Worm (Caenorhabditis elegans): ENCODE data around the gene irld-38.

The irld-38 gene

DNA sequence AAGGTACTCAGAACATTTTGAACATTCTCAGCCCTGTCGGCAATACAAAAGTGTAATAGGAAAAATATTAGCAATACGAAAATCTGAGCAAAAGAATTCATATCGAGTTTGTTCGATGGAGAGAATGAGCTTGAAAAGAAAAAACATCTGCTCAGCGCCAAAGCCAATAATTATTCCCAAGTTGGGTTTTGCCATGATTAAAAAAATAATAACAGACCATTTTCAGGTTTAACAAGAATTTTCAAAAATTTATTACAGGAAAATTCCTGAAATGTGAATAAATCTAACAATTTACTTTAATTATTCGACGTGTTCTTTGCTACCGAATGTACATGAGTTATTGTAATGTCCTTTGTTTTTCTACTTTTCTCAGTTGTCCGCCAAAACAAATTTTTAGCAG lies at the start of gene irld-38:
irld-38 (minus strand) TSS at position 101 of the 400 bp plus-strand sequence.
- TF ChIP-seq ama-1 (optimal IDR thresholded peaks at IDR 0.05) (no peak), fkh-2 (tag; optimal IDR thresholded peaks at IDR 0.05) (no peak), mml-1 (tag; optimal IDR thresholded peaks at IDR 0.05) (no peak), ceh-9 (tag; optimal IDR thresholded peaks at IDR 0.05) (no peak), eor-1 (tag; optimal IDR thresholded peaks at IDR 0.05) (no peak), lin-15B (tag; optimal IDR thresholded peaks at IDR 0.05) (no peak), egl-27 (tag; optimal IDR thresholded peaks at IDR 0.05) (no peak), hmg-11 (tag; optimal IDR thresholded peaks at IDR 0.05) (no peak)

- TF ChIP-seq fos-1 (tag; optimal IDR thresholded peaks at IDR 0.05): no peak
- no peak for TF ChIP-seq lin-15B (tag; optimal IDR thresholded peaks at IDR 0.05)
- TF ChIP-seq nhr-11 (tag; optimal IDR thresholded peaks at IDR 0.05): no peak
- TF ChIP-seq elt-2 (tag; optimal IDR thresholded peaks at IDR 0.05): no peak
- no peak for TF ChIP-seq ZK546.5 (tag; optimal IDR thresholded peaks at IDR 0.05)
- no peak for TF ChIP-seq zag-1 (tag; optimal IDR thresholded peaks at IDR 0.05)
- no peak for TF ChIP-seq mml-1 (tag; optimal IDR thresholded peaks at IDR 0.05)
- no peak for TF ChIP-seq nhr-28 (tag; optimal IDR thresholded peaks at IDR 0.05)
- no peak for TF ChIP-seq eor-1 (tag; optimal IDR thresholded peaks at IDR 0.05)
- TF ChIP-seq lin-39 (tag; optimal IDR thresholded peaks at IDR 0.05): no peak
- TF ChIP-seq unc-39 (tag; optimal IDR thresholded peaks at IDR 0.05): no peak
- TF ChIP-seq R02D3.7 (tag; optimal IDR thresholded peaks at IDR 0.05): no peak
- TF ChIP-seq nhr-237 (tag; optimal IDR thresholded peaks at IDR 0.05): no peak
- no peak for TF ChIP-seq nhr-76 (tag; optimal IDR thresholded peaks at IDR 0.05)
- no peak for TF ChIP-seq egl-27 (tag; optimal IDR thresholded peaks at IDR 0.05)
- TF ChIP-seq ztf-11 (tag; optimal IDR thresholded peaks at IDR 0.05): no peak
- no peak for TF ChIP-seq ztf-4 (tag; optimal IDR thresholded peaks at IDR 0.05)
- no peak for TF ChIP-seq jun-1 (tag; optimal IDR thresholded peaks at IDR 0.05)
- no peak for TF ChIP-seq nhr-23 (tag; optimal IDR thresholded peaks at IDR 0.05)
- TF ChIP-seq lsy-12 (tag; optimal IDR thresholded peaks at IDR 0.05): no peak
These were observed 49.2 kb upstream of the irld-38 start, which contains the start of gene srt-7 for ce11 chrV:3081471-3081870. TSS of gene srt-7 (plus strand) at chrV:3081771.

DNA sequence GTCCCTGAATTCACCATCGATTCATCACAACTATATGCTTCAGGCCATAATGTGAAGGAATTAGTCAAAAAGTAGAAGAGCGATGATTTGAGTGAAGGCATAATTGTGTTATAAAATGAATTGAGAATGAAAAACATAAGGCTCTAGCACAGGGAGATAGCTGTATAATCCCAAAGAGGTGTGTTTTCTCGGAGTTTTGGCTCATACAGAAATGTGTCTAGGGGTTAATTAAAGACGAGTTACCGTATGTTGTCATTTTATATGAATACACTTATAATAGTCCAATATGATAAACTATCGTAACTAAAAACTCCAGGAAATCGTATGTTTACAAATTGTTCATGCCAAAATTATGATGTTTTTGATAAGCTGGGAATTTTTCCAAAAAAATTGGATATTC lies 48.5 kb upstream of the irld-38 start, which contains the start of gene srt-5:
srt-5 (minus strand) TSS at position 101 of the 400 bp plus-strand sequence.
- no peak for TF ChIP-seq ceh-9 (tag; optimal IDR thresholded peaks at IDR 0.05)
- no peak for TF ChIP-seq unc-62 (GFP tag; optimal IDR thresholded peaks at IDR 0.05)
- TF ChIP-seq skn-1 (tag; optimal IDR thresholded peaks at IDR 0.05): no peak
- no peak for TF ChIP-seq nhr-237 (tag; optimal IDR thresholded peaks at IDR 0.05)
- no peak for TF ChIP-seq ceh-16 (tag; optimal IDR thresholded peaks at IDR 0.05)
- TF ChIP-seq ztf-11 (tag; optimal IDR thresholded peaks at IDR 0.05): no peak
- TF ChIP-seq lsy-12 (tag; optimal IDR thresholded peaks at IDR 0.05): no peak
- no peak for TF ChIP-seq elt-2 (tag; optimal IDR thresholded peaks at IDR 0.05)
- no peak for TF ChIP-seq nhr-28 (tag; optimal IDR thresholded peaks at IDR 0.05)
- no peak for TF ChIP-seq nhr-25 (tag; optimal IDR thresholded peaks at IDR 0.05)
- TF ChIP-seq fkh-2 (tag; optimal IDR thresholded peaks at IDR 0.05): no peak
- no peak for TF ChIP-seq nfya-1 (tag; optimal IDR thresholded peaks at IDR 0.05; ENCODE audit: insufficient read depth)
- no peak for TF ChIP-seq pqm-1 (tag; optimal IDR thresholded peaks at IDR 0.05)

- TF ChIP-seq mdl-1 (tag; optimal IDR thresholded peaks at IDR 0.05): no peak
- no peak for TF ChIP-seq fkh-2 (tag; optimal IDR thresholded peaks at IDR 0.05)
- no peak for TF ChIP-seq pqm-1 (tag; optimal IDR thresholded peaks at IDR 0.05)
These were observed 39.3 kb upstream of the irld-38 start, which contains the start of gene C50H11.13 for ce11 chrV:3071548-3071947. TSS of gene C50H11.13 (minus strand) at chrV:3071648.

- no peak for TF ChIP-seq nhr-67 (tag; optimal IDR thresholded peaks at IDR 0.05)
- no peak for TF ChIP-seq jun-1 (tag; optimal IDR thresholded peaks at IDR 0.05)
- TF ChIP-seq daf-12 (tag; optimal IDR thresholded peaks at IDR 0.05): no peak
- TF ChIP-seq elt-2 (tag; optimal IDR thresholded peaks at IDR 0.05): no peak
- TF ChIP-seq ceh-16 (tag; optimal IDR thresholded peaks at IDR 0.05): no peak
- TF ChIP-seq elt-3 (tag; optimal IDR thresholded peaks at IDR 0.05): no peak
- TF ChIP-seq ceh-9 (tag; optimal IDR thresholded peaks at IDR 0.05): no peak
- no peak for TF ChIP-seq R02D3.7 (tag; optimal IDR thresholded peaks at IDR 0.05)
These were observed 36.9 kb upstream of the irld-38 start, which contains the start of gene str-40 for ce11 chrV:3069101-3069500. TSS of gene str-40 (minus strand) at chrV:3069201.

All from whole organism, L3 larva.